Worm (Caenorhabditis elegans) whole organism, L2 larva: ENCODE data around the gene F26C11.1.

Experiments
- C34F6.9 ChIP-seq: fragments of 150-350 bp; optimal IDR thresholded peaks from 2 replicates; lab custom pipeline; 2014; ENCODE audit warnings: missing biosample characterization, missing genetic modification characterization
- F13H6.1 ChIP-seq: sonication (generic microtip); optimal IDR thresholded peaks from 2 replicates; lab custom pipeline; 2016; ENCODE audit warnings: missing genetic modification characterization, missing compliant biosample characterization
- R02D3.7 ChIP-seq: fragments of 150-350 bp; optimal IDR thresholded peaks from 2 replicates; lab custom pipeline; 2014; ENCODE audit warnings: missing biosample characterization, missing genetic modification characterization
- Y55F3AM.14 ChIP-seq: fragments of 200-800 bp; sonication (Bioruptor generic); optimal IDR thresholded peaks from 2 replicates; lab custom pipeline; 2018; ENCODE audit warnings: mild to moderate bottlenecking, missing genetic modification characterization, missing compliant biosample characterization
- ZK546.5 ChIP-seq: sonication (generic microtip); optimal IDR thresholded peaks from 2 replicates; lab custom pipeline; 2017; ENCODE audit warnings: missing biosample characterization, missing genetic modification characterization
- alr-1 ChIP-seq: fragments of 150-350 bp; optimal IDR thresholded peaks from 2 replicates; lab custom pipeline; 2014; ENCODE audit warnings: missing biosample characterization, missing genetic modification characterization
- aly-2 ChIP-seq: fragments of 150-350 bp; optimal IDR thresholded peaks from 2 replicates; lab custom pipeline; 2014; ENCODE audit warnings: missing biosample characterization, missing genetic modification characterization
- ama-1 ChIP-seq: fragments of 150-350 bp; optimal IDR thresholded peaks from 2 replicates; lab custom pipeline; 2018; ENCODE audit warnings: inconsistent platforms
- blmp-1 ChIP-seq: sonication (generic microtip); optimal IDR thresholded peaks from 2 replicates; lab custom pipeline; 2017; ENCODE audit warnings: missing genetic modification characterization, mild to moderate bottlenecking, missing compliant biosample characterization, antibody characterized with exemption, moderate library complexity; ENCODE audit not compliant: insufficient read depth
- ceh-16 ChIP-seq: fragments of 150-350 bp; optimal IDR thresholded peaks from 2 replicates; lab custom pipeline; 2014; ENCODE audit warnings: missing biosample characterization, missing genetic modification characterization
- ceh-82 ChIP-seq: fragments of 150-350 bp; optimal IDR thresholded peaks from 2 replicates; lab custom pipeline; 2014; ENCODE audit warnings: missing biosample characterization, missing genetic modification characterization
- crh-2 ChIP-seq: sonication (generic microtip); optimal IDR thresholded peaks from 2 replicates; lab custom pipeline; 2017; ENCODE audit warnings: missing biosample characterization, missing genetic modification characterization
- dmd-4 ChIP-seq: sonication (generic microtip); optimal IDR thresholded peaks from 2 replicates; lab custom pipeline; 2017; ENCODE audit warnings: missing biosample characterization, missing genetic modification characterization
- egl-27 ChIP-seq: sonication (generic microtip); optimal IDR thresholded peaks from 3 replicates; lab custom pipeline; 2017; ENCODE audit warnings: missing biosample characterization, missing genetic modification reagents, missing genetic modification characterization
- elt-1 ChIP-seq: fragments of 150-350 bp; optimal IDR thresholded peaks from 2 replicates; lab custom pipeline; 2014; ENCODE audit warnings: missing biosample characterization, missing genetic modification characterization
- elt-3 ChIP-seq: sonication (generic microtip); optimal IDR thresholded peaks from 2 replicates; lab custom pipeline; 2017; ENCODE audit warnings: missing biosample characterization, missing genetic modification characterization
- gmeb-1 ChIP-seq: fragments of 150-350 bp; optimal IDR thresholded peaks from 2 replicates; lab custom pipeline; 2014; ENCODE audit warnings: missing biosample characterization, missing genetic modification characterization
- lin-11 ChIP-seq: fragments of 150-350 bp; sonication (generic microtip); optimal IDR thresholded peaks from 2 replicates; lab custom pipeline; 2014; ENCODE audit warnings: missing biosample characterization, missing genetic modification characterization, inconsistent platforms, mixed read lengths
- lin-39 ChIP-seq: fragments of 150-350 bp; optimal IDR thresholded peaks from 2 replicates; lab custom pipeline; 2014; ENCODE audit warnings: missing biosample characterization, missing genetic modification reagents, missing genetic modification characterization
- lsy-2 ChIP-seq, 2 experiments: fragments of 150-350 bp in 1 of 2; sonication (generic microtip) in 1 of 2; optimal IDR thresholded peaks; 2 replicates each; lab custom pipeline; 2014 to 2017; ENCODE audit warnings: missing biosample characterization in 2 of 2, missing genetic modification characterization in 2 of 2
- mab-5 ChIP-seq: fragments of 150-350 bp; optimal IDR thresholded peaks from 2 replicates; lab custom pipeline; 2014; ENCODE audit warnings: missing biosample characterization, missing genetic modification characterization
- mbf-1 ChIP-seq: sonication (generic microtip); optimal IDR thresholded peaks from 2 replicates; lab custom pipeline; 2017; ENCODE audit warnings: missing biosample characterization, missing genetic modification characterization
- mdl-1 ChIP-seq, 2 experiments: fragments of 150-350 bp in 1 of 2; sonication (generic microtip) in 1 of 2; optimal IDR thresholded peaks; 2 replicates each; lab custom pipeline; 2017; ENCODE audit warnings: missing biosample characterization in 2 of 2, missing genetic modification characterization in 2 of 2
- nhr-10 ChIP-seq: sonication (generic microtip); optimal IDR thresholded peaks from 2 replicates; lab custom pipeline; 2017; ENCODE audit warnings: missing biosample characterization, missing genetic modification characterization
- nhr-11 ChIP-seq: fragments of 150-350 bp; optimal IDR thresholded peaks from 2 replicates; lab custom pipeline; 2014; ENCODE audit warnings: missing biosample characterization, missing genetic modification characterization
- nhr-12 ChIP-seq: fragments of 150-350 bp; optimal IDR thresholded peaks from 2 replicates; lab custom pipeline; 2014; ENCODE audit warnings: missing biosample characterization, missing genetic modification characterization
- nhr-129 ChIP-seq: fragments of 150-350 bp; optimal IDR thresholded peaks from 2 replicates; lab custom pipeline; 2014; ENCODE audit warnings: missing biosample characterization, missing genetic modification characterization
- nhr-21 ChIP-seq: fragments of 150-350 bp; optimal IDR thresholded peaks from 2 replicates; lab custom pipeline; 2014; ENCODE audit warnings: missing biosample characterization, missing genetic modification characterization
- nhr-23 ChIP-seq: fragments of 150-350 bp; optimal IDR thresholded peaks from 2 replicates; lab custom pipeline; 2014; ENCODE audit warnings: missing biosample characterization, missing genetic modification reagents, missing genetic modification characterization
- nhr-237 ChIP-seq: fragments of 150-350 bp; optimal IDR thresholded peaks from 2 replicates; lab custom pipeline; 2014; ENCODE audit warnings: missing biosample characterization, missing genetic modification characterization
- nhr-25 ChIP-seq: fragments of 150-350 bp; sonication (generic microtip); optimal IDR thresholded peaks from 3 replicates; lab custom pipeline; 2014; ENCODE audit warnings: missing biosample characterization, missing genetic modification characterization
- nhr-6 ChIP-seq: fragments of 150-350 bp; optimal IDR thresholded peaks from 2 replicates; lab custom pipeline; 2014; ENCODE audit warnings: missing biosample characterization, missing genetic modification characterization
- nhr-77 ChIP-seq: fragments of 150-350 bp; optimal IDR thresholded peaks from 2 replicates; lab custom pipeline; 2014; ENCODE audit warnings: missing biosample characterization, missing genetic modification characterization
- peb-1 ChIP-seq: fragments of 150-350 bp; optimal IDR thresholded peaks from 2 replicates; lab custom pipeline; 2014; ENCODE audit warnings: missing biosample characterization, missing genetic modification characterization
- sem-4 ChIP-seq: fragments of 150-350 bp; optimal IDR thresholded peaks from 2 replicates; lab custom pipeline; 2014; ENCODE audit warnings: missing biosample characterization, missing genetic modification reagents, missing genetic modification characterization
- skn-1 ChIP-seq: sonication (generic microtip); optimal IDR thresholded peaks from 2 replicates; lab custom pipeline; 2017; ENCODE audit warnings: missing biosample characterization, missing genetic modification characterization
- sma-3 ChIP-seq: sonication (generic microtip); optimal IDR thresholded peaks from 2 replicates; lab custom pipeline; 2016; ENCODE audit warnings: missing genetic modification reagents, missing genetic modification characterization, missing compliant biosample characterization
- sma-9 ChIP-seq, 2 experiments: fragments of 150-350 bp in 1 of 2; sonication (generic microtip) in 1 of 2; optimal IDR thresholded peaks; 2 replicates each; lab custom pipeline; 2014 to 2016; ENCODE audit warnings: missing genetic modification characterization in 2 of 2, mild to moderate bottlenecking in 1 of 2, missing biosample characterization in 1 of 2, missing compliant biosample characterization in 1 of 2, missing genetic modification reagents in 1 of 2, moderate library complexity in 1 of 2
- snpc-4 ChIP-seq: fragments of 150-350 bp; optimal IDR thresholded peaks from 2 replicates; lab custom pipeline; 2014; ENCODE audit warnings: missing biosample characterization, missing genetic modification characterization
- unc-39 ChIP-seq: fragments of 150-350 bp; optimal IDR thresholded peaks from 2 replicates; lab custom pipeline; 2014; ENCODE audit warnings: missing biosample characterization, missing genetic modification characterization
- unc-55 ChIP-seq: fragments of 150-350 bp; sonication (generic microtip); optimal IDR thresholded peaks from 3 replicates; lab custom pipeline; 2014; ENCODE audit warnings: missing biosample characterization, missing genetic modification reagents, missing genetic modification characterization
- unc-62 ChIP-seq: fragments of 150-350 bp; optimal IDR thresholded peaks from 2 replicates; lab custom pipeline; 2014; ENCODE audit warnings: missing biosample characterization, missing genetic modification reagents, missing genetic modification characterization
- zag-1 ChIP-seq: fragments of 150-350 bp; optimal IDR thresholded peaks from 2 replicates; lab custom pipeline; 2014; ENCODE audit warnings: missing biosample characterization, missing genetic modification characterization
- ztf-1 ChIP-seq: fragments of 200-800 bp; sonication (Bioruptor generic); conservative IDR thresholded peaks from 2 replicates; pipeline ENCODE4 v1.3.6; 2022; ENCODE audit warnings: missing genetic modification characterization, missing compliant biosample characterization
- ztf-11 ChIP-seq: sonication (generic microtip); optimal IDR thresholded peaks from 2 replicates; lab custom pipeline; 2017; ENCODE audit warnings: missing biosample characterization, missing genetic modification characterization
- ztf-4 ChIP-seq: fragments of 150-350 bp; optimal IDR thresholded peaks from 2 replicates; lab custom pipeline; 2014; ENCODE audit warnings: missing biosample characterization, missing genetic modification characterization

F26C11.1 gene

ce11 chrII:9937611-9938010, 43.1 kb downstream of the F26C11.1 start (continued):
- peak in 1 of 2 experiments; percentile 90 for TF ChIP-seq mdl-1 (tag; optimal IDR thresholded peaks at IDR 0.05; lab: Kevin White, UChicago)
- TF ChIP-seq peb-1, result no peak
- TF ChIP-seq zag-1 (tag; lab: Kevin White, UChicago), result no peak
- no peak for TF ChIP-seq mab-5 (tag; lab: Kevin White, UChicago)
- peak; percentile 91 for TF ChIP-seq crh-2 (tag; lab: Kevin White, UChicago)
- TF ChIP-seq F13H6.1 (tag; lab: Kevin White, UChicago), result peak; percentile 83
- TF ChIP-seq unc-39, result no peak
- no peak for TF ChIP-seq ceh-82 (tag; lab: Kevin White, UChicago)
- no peak for TF ChIP-seq ceh-16 (tag; lab: Kevin White, UChicago)
- peak; percentile 82 for TF ChIP-seq ztf-4 (tag; lab: Kevin White, UChicago)
- no peak for TF ChIP-seq Y55F3AM.14 (GFP tag; lab: Kevin White, UChicago)
- TF ChIP-seq nhr-6 (tag; lab: Kevin White, UChicago), result peak; percentile 44
- TF ChIP-seq, all 48 proteins: peak for 22

DNA sequence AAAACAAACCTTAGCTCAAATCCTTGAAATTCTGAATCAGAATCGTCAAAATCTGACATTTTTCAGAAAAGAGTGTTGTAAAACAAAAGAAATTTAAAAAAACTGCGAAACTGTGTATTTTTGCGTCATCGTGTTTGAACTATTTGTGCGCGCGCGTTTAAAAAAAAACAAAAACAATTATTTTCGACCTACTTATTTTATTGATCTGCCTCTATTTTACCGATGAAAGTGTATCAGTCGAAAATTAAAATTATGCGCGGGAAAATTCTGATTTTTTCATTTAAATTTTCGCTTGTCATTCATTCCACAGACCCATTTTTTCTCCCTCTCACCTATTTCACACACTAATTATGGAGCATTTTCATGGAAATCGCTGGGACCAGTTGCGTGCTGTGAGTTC, 44.3 kb downstream of the F26C11.1 start, which contains the start of the genes C05C10.7 and C05C10.5:
Gene C05C10.7, minus strand, starts transcription at position 95 of the 400 bp plus-strand sequence.
Gene C05C10.5, plus strand, starts transcription at position 164 of the 400 bp plus-strand sequence.
- TF ChIP-seq crh-2 (tag; lab: Kevin White, UChicago), result no peak
- no peak for TF ChIP-seq snpc-4 (tag; lab: Kevin White, UChicago)
- no peak for TF ChIP-seq mbf-1 (tag; lab: Kevin White, UChicago)
- no peak for TF ChIP-seq skn-1
- no peak for TF ChIP-seq F13H6.1 (tag; lab: Kevin White, UChicago)
- no peak for TF ChIP-seq sma-3 (GFP tag; lab: Kevin White, UChicago)
- TF ChIP-seq peb-1, result no peak
- no peak for TF ChIP-seq nhr-12 (tag; lab: Kevin White, UChicago)
- no peak for TF ChIP-seq lin-11 (tag; lab: Kevin White, UChicago)
- TF ChIP-seq blmp-1 (tag; lab: Kevin White, UChicago), result no peak
- TF ChIP-seq dmd-4 (tag; lab: Kevin White, UChicago), result no peak
- TF ChIP-seq, all 48 proteins: peak for 0

DNA sequence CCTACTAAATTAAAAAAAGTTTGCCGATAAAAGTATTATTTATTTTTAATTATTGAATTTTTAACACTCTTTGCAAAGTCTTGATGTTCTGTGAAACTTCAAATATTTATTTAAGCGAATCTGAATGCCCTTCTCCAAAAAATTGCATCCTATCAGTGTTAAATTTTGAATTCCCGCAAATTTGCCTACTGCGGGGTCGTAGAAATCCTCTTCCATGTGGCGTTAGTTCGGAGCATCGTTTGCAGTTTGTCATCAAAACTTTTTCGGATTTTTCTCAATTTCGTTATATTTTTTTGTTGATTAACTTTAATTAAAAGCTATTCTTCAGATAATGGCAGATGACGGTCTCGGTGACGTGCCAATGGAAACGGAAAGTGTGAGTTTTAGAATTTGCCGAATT, 45.9 kb downstream of the F26C11.1 start, which contains the start of gene ufd-3:
Gene ufd-3, plus strand, starts transcription at position 324 of the 400 bp plus-strand sequence.
- TF ChIP-seq elt-3 (no peak), mbf-1 (tag; lab: Kevin White, UChicago) (no peak), lin-39 (tag; lab: Kevin White, UChicago) (no peak), snpc-4 (tag; lab: Kevin White, UChicago) (peak; percentile 66), blmp-1 (tag; lab: Kevin White, UChicago) (peak; percentile 18), mab-5 (tag; lab: Kevin White, UChicago) (peak; percentile 63), unc-62 (GFP tag; lab: Kevin White, UChicago) (no peak), unc-39 (no peak), ceh-16 (tag; lab: Kevin White, UChicago) (no peak), Y55F3AM.14 (GFP tag; lab: Kevin White, UChicago) (no peak), nhr-21 (peak; percentile 68), nhr-12 (tag; lab: Kevin White, UChicago) (no peak), ztf-11 (tag; lab: Kevin White, UChicago) (no peak), nhr-23 (tag; lab: Kevin White, UChicago) (no peak), zag-1 (tag; lab: Kevin White, UChicago) (peak; percentile 60), nhr-11 (tag; lab: Kevin White, UChicago) (peak; percentile 16), unc-55 (peak; percentile 88), ama-1 (lab: Kevin White, UChicago) (peak; percentile 24), lsy-2 (tag; optimal IDR thresholded peaks at IDR 0.05; lab: Kevin White, UChicago) (peak; percentile 73 to 93), ceh-82 (tag; lab: Kevin White, UChicago) (no peak), R02D3.7 (tag; lab: Kevin White, UChicago) (peak; percentile 47), sma-9 (GFP tag; optimal IDR thresholded peaks at IDR 0.05; lab: Kevin White, UChicago) (peak; percentile 91), sma-9 (tag; optimal IDR thresholded peaks at IDR 0.05; lab: Kevin White, UChicago) (no peak), aly-2 (tag; lab: Kevin White, UChicago) (no peak), mdl-1 (tag; optimal IDR thresholded peaks at IDR 0.05; lab: Kevin White, UChicago) (peak in 1 of 2 experiments; percentile 6), ZK546.5 (tag; lab: Kevin White, UChicago) (no peak), nhr-237 (tag; lab: Kevin White, UChicago) (no peak), lin-11 (tag; lab: Kevin White, UChicago) (peak; percentile 65), nhr-25 (tag; lab: Kevin White, UChicago) (peak; percentile 82), dmd-4 (tag; lab: Kevin White, UChicago) (no peak), nhr-129 (tag; lab: Kevin White, UChicago) (peak; percentile 77), skn-1 (peak; percentile 56), egl-27 (tag; lab: Kevin White, UChicago) (peak; percentile 72), peb-1 (no peak), nhr-10 (no peak), sem-4 (tag; lab: Kevin White, UChicago) (peak; percentile 74), crh-2 (tag; lab: Kevin White, UChicago) (peak; percentile 90), F13H6.1 (tag; lab: Kevin White, UChicago) (peak; percentile 84), ztf-1 (GFP tag; lab: Robert Waterston, UW) (no peak), alr-1 (tag; lab: Kevin White, UChicago) (no peak), C34F6.9 (peak; percentile 95), ztf-4 (tag; lab: Kevin White, UChicago) (peak; percentile 66), gmeb-1 (tag; lab: Kevin White, UChicago) (peak; percentile 97), elt-1 (tag; lab: Kevin White, UChicago) (no peak), nhr-77 (no peak)
